Fruit fly (Drosophila melanogaster): Measurements from ENCODE around the gene CG10366.

Gene CG10366

DNA sequence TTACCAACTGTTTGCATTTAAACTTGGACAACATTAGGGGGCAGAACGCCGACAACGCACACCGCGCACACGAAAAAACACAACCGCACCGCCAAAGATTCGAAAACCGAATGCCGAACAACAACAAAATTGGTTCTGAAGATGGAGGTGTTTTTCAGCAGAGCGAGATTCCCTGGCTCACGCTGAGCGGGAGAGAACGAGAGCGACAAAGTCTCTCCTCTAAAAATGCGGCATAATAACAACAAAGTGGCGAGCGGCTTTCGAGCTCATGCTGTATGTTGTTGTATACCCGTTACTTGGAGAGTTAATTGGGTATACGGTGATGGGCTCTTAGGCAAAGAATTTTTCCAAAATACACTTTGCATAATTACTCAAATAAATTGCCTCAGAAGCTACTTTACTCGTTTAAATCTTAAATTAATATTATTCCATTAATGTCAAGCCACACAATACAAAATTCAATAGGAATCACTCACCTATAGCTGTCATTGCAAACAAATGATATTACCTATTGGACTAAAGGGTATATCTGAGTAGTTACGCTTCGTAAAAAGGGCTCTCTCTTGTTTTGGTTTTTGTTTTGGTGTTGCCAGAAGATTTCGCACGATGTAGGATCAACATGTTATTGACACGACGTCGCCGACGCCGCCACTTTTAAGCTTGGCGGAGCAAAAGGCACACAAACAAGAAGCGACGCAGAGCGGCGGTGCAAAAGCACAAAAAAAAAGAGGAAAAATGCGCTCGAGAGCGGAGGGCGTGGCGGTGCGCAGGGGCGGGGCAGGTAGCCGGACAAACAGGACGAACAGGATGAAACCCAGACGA is 11.3 kb upstream of the CG10366 start:
- peak; percentile 76 for TF ChIP-seq cwo (GFP tag; optimal IDR thresholded peaks at IDR 0.05)
- peak; percentile 37 for TF ChIP-seq Dad (GFP tag; optimal IDR thresholded peaks at IDR 0.05)
- TF ChIP-seq CG18599 (GFP tag; optimal IDR thresholded peaks at IDR 0.05): peak; percentile 87
- TF ChIP-seq zf30C (GFP tag; optimal IDR thresholded peaks at IDR 0.05): no peak
- no peak for TF ChIP-seq CG3995 (GFP tag; optimal IDR thresholded peaks at IDR 0.05)
- TF ChIP-seq Blimp-1 (GFP tag; optimal IDR thresholded peaks at IDR 0.05): peak; percentile 59
- TF ChIP-seq wor (GFP tag; IDR thresholded peaks at IDR 0.05): no peak
- TF ChIP-seq Ssrp (tag; optimal IDR thresholded peaks at IDR 0.05): peak; percentile 56
- TF ChIP-seq CG1233 (GFP tag; optimal IDR thresholded peaks at IDR 0.05): peak; percentile 43
- TF ChIP-seq CG10462 (GFP tag; optimal IDR thresholded peaks at IDR 0.05): no peak
- no peak for TF ChIP-seq ssp (GFP tag; IDR thresholded peaks at IDR 0.05)
- TF ChIP-seq pfk (GFP tag; optimal IDR thresholded peaks at IDR 0.05): peak; percentile 60
- no peak for TF ChIP-seq h (optimal IDR thresholded peaks at IDR 0.05)
- TF ChIP-seq NfI (GFP tag; optimal IDR thresholded peaks at IDR 0.05): peak; percentile 59
- no peak for TF ChIP-seq CG30431 (GFP tag; optimal IDR thresholded peaks at IDR 0.05)
- no peak for TF ChIP-seq gsb (GFP tag; IDR thresholded peaks at IDR 0.05)
- no peak for TF ChIP-seq CG12744 (GFP tag; optimal IDR thresholded peaks at IDR 0.05)
- TF ChIP-seq wdn (GFP tag; IDR thresholded peaks at IDR 0.05): 0 out of 2 replicates have a peak, but pooled peaks have one; percentile 13
- peak; percentile 27 for TF ChIP-seq Side (GFP tag; optimal IDR thresholded peaks at IDR 0.05)
- TF ChIP-seq Xbp1 (GFP tag; optimal IDR thresholded peaks at IDR 0.05): peak; percentile 61
- no peak for TF ChIP-seq fd102C (GFP tag; optimal IDR thresholded peaks at IDR 0.05)
- no peak for TF ChIP-seq Kr (GFP tag; optimal IDR thresholded peaks at IDR 0.05)
- TF ChIP-seq CG11695 (GFP tag; IDR thresholded peaks at IDR 0.05): peak; percentile 55; the same call in 2 of the 3 replicates
- peak; percentile 59 for TF ChIP-seq az2 (GFP tag; optimal IDR thresholded peaks at IDR 0.05)
- no peak for TF ChIP-seq Lhr (GFP tag; optimal IDR thresholded peaks at IDR 0.05)
- TF ChIP-seq CG6854 (GFP tag; optimal IDR thresholded peaks at IDR 0.05): peak; percentile 51
- TF ChIP-seq Myb (GFP tag; optimal IDR thresholded peaks at IDR 0.05): peak; percentile 25
- no peak for TF ChIP-seq bowl (GFP tag; IDR thresholded peaks at IDR 0.05)
- TF ChIP-seq CG11093 (GFP tag; IDR thresholded peaks at IDR 0.05): no peak
- no peak for TF ChIP-seq CG17802 (tag; optimal IDR thresholded peaks at IDR 0.05)
- TF ChIP-seq CG8924 (tag; optimal IDR thresholded peaks at IDR 0.05): peak; percentile 65
- TF ChIP-seq CG4282 (GFP tag; optimal IDR thresholded peaks at IDR 0.05): no peak
- no peak; the same call in 2 of the 3 replicates for TF ChIP-seq otp (GFP tag; IDR thresholded peaks at IDR 0.05)
- peak; percentile 80 for TF ChIP-seq CG11504 (tag; optimal IDR thresholded peaks at IDR 0.05)
- TF ChIP-seq gem (tag; optimal IDR thresholded peaks at IDR 0.05): peak; percentile 78
- no peak for TF ChIP-seq oc (tag; optimal IDR thresholded peaks at IDR 0.05)
- peak; percentile 58 for TF ChIP-seq CG42726 (GFP tag; IDR thresholded peaks at IDR 0.05; ENCODE audit: partially characterized antibody)
- no peak for TF ChIP-seq en (GFP tag; optimal IDR thresholded peaks at IDR 0.05)
- TF ChIP-seq Med (GFP tag): peak; percentile 73
- TF ChIP-seq MBD-R2 (GFP tag; IDR thresholded peaks at IDR 0.05): peak; percentile 46; the same call in 1 of the 2 replicates
- TF ChIP-seq CG7963 (GFP tag; IDR thresholded peaks at IDR 0.05; ENCODE audit: partially characterized antibody): no peak
- TF ChIP-seq CG16863 (GFP tag; optimal IDR thresholded peaks at IDR 0.05): peak; percentile 27
- TF ChIP-seq grau (tag; optimal IDR thresholded peaks at IDR 0.05): peak; percentile 77
- no peak for TF ChIP-seq B-H2 (GFP tag; optimal IDR thresholded peaks at IDR 0.05)
- TF ChIP-seq ind (GFP tag; optimal IDR thresholded peaks at IDR 0.05): peak; percentile 71
- peak; percentile 69 for TF ChIP-seq Rfx (GFP tag; IDR thresholded peaks at IDR 0.05)
- no peak for TF ChIP-seq CG11247 (GFP tag; IDR thresholded peaks at IDR 0.05)
- TF ChIP-seq vvl (GFP tag; IDR thresholded peaks at IDR 0.05): 0 out of 2 replicates have a peak, but pooled peaks have one; percentile 50
- TF ChIP-seq CG1024 (GFP tag; IDR thresholded peaks at IDR 0.05): no peak
- no peak for TF ChIP-seq stc (GFP tag; IDR thresholded peaks at IDR 0.05)

All from whole organism, embryonic.